Worm (Caenorhabditis elegans): ENCODE results near the gene F22E5.12.
"Not testable (repeated sequence)": the region's sequence is repeated elsewhere in the genome, so short reads cannot be mapped to it uniquely, and the experiment has no call there.

F22E5.12 gene

DNA sequence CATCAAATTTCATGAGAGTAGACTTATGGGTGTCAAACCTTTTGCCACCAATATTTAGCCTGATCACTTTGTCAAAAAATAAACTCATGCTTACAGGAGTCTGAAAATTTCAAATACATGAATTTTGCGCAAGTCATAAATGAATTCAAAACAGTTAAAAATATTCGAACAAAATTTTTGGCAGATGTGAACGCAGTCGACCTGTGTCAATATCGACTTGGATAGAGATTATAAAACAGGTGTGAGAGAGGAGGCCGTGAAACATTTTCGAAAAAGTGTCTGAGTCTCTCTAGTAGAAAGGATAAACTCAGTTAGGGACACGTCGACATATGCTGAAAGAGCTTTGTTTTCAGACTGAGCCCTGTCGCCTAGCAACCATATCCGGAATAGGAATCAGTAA lies at the start of gene F22E5.12:
TSS of gene F22E5.12 (minus strand) at position 101 of the 400 bp plus-strand sequence.
- not testable (repeated sequence) for TF ChIP-seq nhr-2 (tag; optimal IDR thresholded peaks at IDR 0.05); unc-62 (GFP tag; optimal IDR thresholded peaks at IDR 0.05); sptf-1 (tag; optimal IDR thresholded peaks at IDR 0.05)

DNA sequence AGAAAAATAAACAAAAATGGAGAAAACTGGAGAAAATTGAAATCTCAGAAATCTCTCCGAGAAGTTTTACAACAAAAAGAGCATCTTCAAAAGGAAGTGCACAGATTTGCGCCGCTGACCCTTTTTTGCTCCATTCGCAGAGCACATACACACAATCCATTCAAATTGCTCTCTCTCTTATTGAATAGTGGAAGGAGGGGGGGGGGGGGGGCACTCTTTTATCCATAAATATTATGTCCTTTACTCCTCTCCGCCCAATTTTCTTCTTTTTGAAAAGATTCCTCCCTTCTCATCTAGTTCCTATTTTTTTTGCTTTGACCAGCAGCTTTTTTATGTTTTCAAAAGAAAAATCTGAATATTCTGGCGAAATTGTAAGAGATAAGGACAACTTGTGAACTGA lies 48.4 kb upstream of the F22E5.12 start:
- TF ChIP-seq sptf-1 (tag; optimal IDR thresholded peaks at IDR 0.05) (no peak), ceh-39 (tag; optimal IDR thresholded peaks at IDR 0.05) (no peak), flh-1 (GFP tag; optimal IDR thresholded peaks at IDR 0.05) (no peak), pha-4 (tag; optimal IDR thresholded peaks at IDR 0.05) (no peak), ces-1 (GFP tag; optimal IDR thresholded peaks at IDR 0.05) (peak; percentile 18), elt-1 (tag; optimal IDR thresholded peaks at IDR 0.05; ENCODE audit: borderline replicate concordance, insufficient read depth) (no peak), nhr-237 (tag; optimal IDR thresholded peaks at IDR 0.05) (no peak)

DNA sequence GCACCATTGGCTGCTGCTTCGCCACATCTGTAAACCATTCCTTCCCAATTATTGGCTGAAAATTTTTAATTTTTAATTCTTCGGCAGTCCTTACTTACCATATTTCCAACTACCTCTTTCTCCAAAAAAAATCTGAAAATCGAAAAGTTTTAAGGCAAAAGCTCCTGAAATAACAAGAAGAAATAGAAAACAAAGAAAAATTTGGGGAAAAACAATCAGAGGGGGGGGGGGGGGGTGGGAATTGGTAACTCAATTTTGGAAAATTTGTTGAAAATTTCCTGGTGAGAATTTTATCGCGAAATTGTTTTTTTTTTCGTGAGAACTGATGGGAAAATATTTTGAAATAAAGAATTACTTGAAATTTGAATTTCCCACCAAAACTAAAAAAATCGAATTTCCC lies 45.8 kb upstream of the F22E5.12 start, which contains the start of gene set-11:
TSS of gene set-11 (minus strand) at position 101 of the 400 bp plus-strand sequence.
- TF ChIP-seq ham-2 (GFP tag; optimal IDR thresholded peaks at IDR 0.05) (no peak), nhr-2 (tag; optimal IDR thresholded peaks at IDR 0.05) (no peak), nhr-12 (tag; optimal IDR thresholded peaks at IDR 0.05) (no peak), lsy-2 (tag; optimal IDR thresholded peaks at IDR 0.05) (no peak), pha-4 (tag; optimal IDR thresholded peaks at IDR 0.05) (no peak), zip-8 (tag; optimal IDR thresholded peaks at IDR 0.05) (no peak), drap-1 (GFP tag; optimal IDR thresholded peaks at IDR 0.05) (no peak), flh-1 (GFP tag; optimal IDR thresholded peaks at IDR 0.05) (no peak), snpc-4 (tag; optimal IDR thresholded peaks at IDR 0.05) (no peak), mep-1 (tag; optimal IDR thresholded peaks at IDR 0.05) (no peak), ces-1 (GFP tag; optimal IDR thresholded peaks at IDR 0.05) (no peak), elt-1 (tag; optimal IDR thresholded peaks at IDR 0.05; ENCODE audit: borderline replicate concordance, insufficient read depth) (no peak), nhr-237 (tag; optimal IDR thresholded peaks at IDR 0.05) (no peak), cnd-1 (tag; optimal IDR thresholded peaks at IDR 0.05) (no peak)

DNA sequence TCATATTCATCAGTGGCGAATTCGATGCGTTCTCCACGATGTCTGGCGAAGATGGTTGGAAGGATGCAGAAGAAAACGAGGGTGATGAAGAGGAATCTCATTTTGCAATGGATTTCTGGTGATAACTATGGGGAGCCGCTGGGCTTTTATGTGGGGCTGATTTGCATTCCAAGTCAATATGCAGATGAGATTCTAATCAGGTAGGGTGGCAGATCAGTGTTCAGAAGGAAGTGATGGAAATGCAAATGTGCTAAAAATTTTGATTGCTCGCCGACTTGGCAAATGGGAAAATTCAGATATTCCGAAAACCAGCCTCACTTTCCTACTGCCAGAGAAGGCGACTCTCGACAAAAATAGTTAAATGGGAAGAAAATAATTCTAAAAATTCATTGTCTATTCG lies 43.4 kb upstream of the F22E5.12 start, which contains the start of gene nspf-3:
TSS of gene nspf-3 (minus strand) at position 101 of the 400 bp plus-strand sequence.
- TF ChIP-seq elt-3 (tag; optimal IDR thresholded peaks at IDR 0.05) = no peak
- no peak for TF ChIP-seq hlh-1 (tag; optimal IDR thresholded peaks at IDR 0.05)
- no peak for TF ChIP-seq nhr-2 (tag; optimal IDR thresholded peaks at IDR 0.05)
- no peak for TF ChIP-seq nhr-28 (tag; optimal IDR thresholded peaks at IDR 0.05)
- TF ChIP-seq ceh-43 (GFP tag; optimal IDR thresholded peaks at IDR 0.05) = no peak
- no peak for TF ChIP-seq nhr-76 (tag; optimal IDR thresholded peaks at IDR 0.05)
- TF ChIP-seq ztf-11 (tag; optimal IDR thresholded peaks at IDR 0.05) = no peak
- no peak for TF ChIP-seq cnd-1 (tag; optimal IDR thresholded peaks at IDR 0.05)
- no peak for TF ChIP-seq ham-2 (GFP tag; optimal IDR thresholded peaks at IDR 0.05)
- no peak for TF ChIP-seq ceh-39 (tag; optimal IDR thresholded peaks at IDR 0.05)
- no peak for TF ChIP-seq lsy-2 (tag; optimal IDR thresholded peaks at IDR 0.05)

DNA sequence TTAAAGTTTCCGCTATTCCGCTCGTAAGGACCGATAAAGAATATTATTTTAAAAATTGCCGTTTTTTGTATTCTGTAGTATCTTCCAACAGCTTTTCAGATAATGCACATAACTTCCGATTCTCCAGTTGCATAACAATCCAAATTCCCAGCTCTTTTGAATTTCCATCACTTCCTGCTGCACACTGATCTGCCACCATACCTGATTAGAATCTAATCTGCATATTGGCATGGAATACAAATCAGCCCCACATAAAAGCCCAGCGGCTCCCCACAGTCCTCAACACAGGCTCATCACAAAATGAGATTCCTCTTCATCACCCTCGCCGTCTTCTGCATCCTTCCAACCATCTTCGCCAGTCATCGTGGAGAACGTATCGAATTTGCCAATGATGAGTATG lies 42.0 kb upstream of the F22E5.12 start, which contains the start of gene nspf-2:
TSS of gene nspf-2 (plus strand) at position 301 of the 400 bp plus-strand sequence.
- TF ChIP-seq nhr-76 (tag; optimal IDR thresholded peaks at IDR 0.05); unc-62 (GFP tag; optimal IDR thresholded peaks at IDR 0.05); elt-1 (tag; optimal IDR thresholded peaks at IDR 0.05; ENCODE audit: borderline replicate concordance, insufficient read depth): not testable (repeated sequence)

DNA sequence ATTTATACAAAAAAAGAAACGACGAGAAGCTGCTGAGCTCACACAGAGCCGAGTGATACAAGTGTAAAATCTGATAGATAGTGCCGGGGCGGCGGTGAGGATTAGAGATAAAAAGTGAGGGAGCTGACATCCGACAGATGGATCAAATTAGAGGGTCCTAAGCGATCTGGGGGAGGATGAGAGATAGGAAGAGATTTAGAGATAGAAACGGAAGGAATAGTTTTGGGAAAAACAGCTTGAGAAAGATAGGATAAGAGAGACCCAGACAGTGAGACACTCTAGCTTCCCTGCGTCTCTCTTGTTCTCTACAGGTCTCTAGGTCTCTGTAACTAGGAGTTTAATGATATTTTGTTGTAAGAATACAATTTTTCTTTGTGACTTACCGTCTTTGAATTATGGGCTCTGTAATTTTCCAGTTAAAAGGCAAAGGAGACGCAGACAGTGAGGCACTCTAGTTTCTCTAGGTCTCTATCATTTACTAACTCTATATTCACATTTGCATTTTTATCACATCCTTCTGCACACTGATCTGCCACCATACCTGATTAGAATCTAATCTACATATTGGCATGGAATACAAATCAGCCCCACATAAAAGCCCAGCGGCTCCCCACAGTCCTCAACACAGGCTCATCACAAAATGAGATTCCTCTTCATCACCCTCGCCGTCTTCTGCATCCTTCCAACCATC lies 40.5 kb upstream of the F22E5.12 start, which contains the start of the genes sup-9 and nspf-1:
TSS of gene sup-9 (minus strand) at position 43 of the 691 bp plus-strand sequence.
TSS of gene nspf-1 (plus strand) at position 641 of the 691 bp plus-strand sequence.
- no peak for TF ChIP-seq nhr-12 (tag; optimal IDR thresholded peaks at IDR 0.05)
- peak; percentile 65 for TF ChIP-seq unc-62 (GFP tag; optimal IDR thresholded peaks at IDR 0.05)
- no peak for TF ChIP-seq lsy-2 (tag; optimal IDR thresholded peaks at IDR 0.05)
- TF ChIP-seq hlh-1 (tag; optimal IDR thresholded peaks at IDR 0.05) = peak; percentile 34
- peak; percentile 15 for TF ChIP-seq ces-1 (GFP tag; optimal IDR thresholded peaks at IDR 0.05)
- peak; percentile 48 for TF ChIP-seq unc-120 (tag; optimal IDR thresholded peaks at IDR 0.05; ENCODE audit: poor library complexity, severe bottlenecking)

DNA sequence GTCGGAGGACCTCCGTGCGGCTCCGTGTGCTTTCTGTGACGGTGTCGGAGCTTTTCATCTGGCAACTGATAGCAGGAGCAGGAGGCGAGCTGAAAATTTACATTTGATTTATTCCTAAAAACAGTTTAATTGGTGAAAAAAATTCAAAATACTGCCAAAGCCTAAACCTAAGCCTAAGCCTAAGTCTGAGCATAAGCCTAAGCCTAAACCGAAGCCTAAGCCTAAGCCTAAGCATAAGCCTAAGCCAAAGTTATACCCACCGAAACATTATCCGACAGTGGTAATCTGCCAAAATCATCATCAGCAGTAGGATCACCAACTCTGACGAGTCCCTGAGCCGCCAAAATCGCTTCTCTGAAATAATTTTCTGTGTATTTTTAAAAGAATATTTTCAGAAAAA lies 38.1 kb upstream of the F22E5.12 start:
- TF ChIP-seq zip-8 (tag; optimal IDR thresholded peaks at IDR 0.05) (no peak), tbx-8 (GFP tag; optimal IDR thresholded peaks at IDR 0.05) (no peak), ham-2 (GFP tag; optimal IDR thresholded peaks at IDR 0.05) (no peak), mls-2 (tag; optimal IDR thresholded peaks at IDR 0.05) (no peak), mep-1 (tag; optimal IDR thresholded peaks at IDR 0.05) (no peak), pha-4 (tag; optimal IDR thresholded peaks at IDR 0.05) (no peak), cnd-1 (tag; optimal IDR thresholded peaks at IDR 0.05) (no peak), elt-1 (tag; optimal IDR thresholded peaks at IDR 0.05; ENCODE audit: borderline replicate concordance, insufficient read depth) (no peak), sem-2 (GFP tag; optimal IDR thresholded peaks at IDR 0.05) (no peak), bed-3 (GFP tag; optimal IDR thresholded peaks at IDR 0.05) (no peak), flh-1 (GFP tag; optimal IDR thresholded peaks at IDR 0.05) (no peak), nhr-12 (tag; optimal IDR thresholded peaks at IDR 0.05) (no peak)

Measured in whole organism, mixed stage, embryonic.